Worm (Caenorhabditis elegans): ENCODE measurements around the gene R151.1.

- TF ChIP-seq snpc-4 (tag; optimal IDR thresholded peaks at IDR 0.05) = no peak
- no peak for TF ChIP-seq R02D3.7 (tag; optimal IDR thresholded peaks at IDR 0.05)
- no peak for TF ChIP-seq ztf-11 (tag; optimal IDR thresholded peaks at IDR 0.05)
- TF ChIP-seq aly-2 (tag; optimal IDR thresholded peaks at IDR 0.05) = no peak
- TF ChIP-seq unc-62 (GFP tag; optimal IDR thresholded peaks at IDR 0.05 in 1 of 2) = no peak
- no peak for TF ChIP-seq unc-62 (tag; optimal IDR thresholded peaks at IDR 0.05)
- TF ChIP-seq pha-4 (GFP tag; IDR thresholded peaks at IDR 0.05) = no peak
- no peak for TF ChIP-seq pha-4 (tag; optimal IDR thresholded peaks at IDR 0.05)
- TF ChIP-seq jun-1 (tag; optimal IDR thresholded peaks at IDR 0.05) = no peak
- no peak for TF ChIP-seq pqm-1 (tag; optimal IDR thresholded peaks at IDR 0.05)
- no peak for TF ChIP-seq ama-1 (optimal IDR thresholded peaks at IDR 0.05)
- TF ChIP-seq daf-12 (tag; optimal IDR thresholded peaks at IDR 0.05) = no peak
- no peak for TF ChIP-seq nhr-28 (tag; optimal IDR thresholded peaks at IDR 0.05)
- TF ChIP-seq mdl-1 (tag; optimal IDR thresholded peaks at IDR 0.05) = no peak
- no peak for TF ChIP-seq ZK546.5 (tag; optimal IDR thresholded peaks at IDR 0.05)
These were observed 42.6 kb downstream of the R151.1 start, which contains the start of gene B0361.4 for ce11 chrIII:7258931-7259330.
